Fruit fly (Drosophila melanogaster) whole organism, embryonic: ENCODE data around the gene CG34176.

Experiments used
- Atf3 ChIP-seq: fragments of 200-800 bp; sonication (Bioruptor generic); optimal IDR thresholded peaks from 3 replicates; lab custom pipeline; 2016; ENCODE audit warnings: missing biosample characterization, missing genetic modification characterization
- B-H1 ChIP-seq: fragments of 200-800 bp; sonication (Bioruptor generic); IDR thresholded peaks from 3 replicates; pipeline ENCODE4 v1.3.6; 2022; ENCODE audit warnings: missing biosample characterization, missing genetic modification characterization
- CG10147 ChIP-seq: fragments of 200-800 bp; sonication (Bioruptor generic); optimal IDR thresholded peaks from 2 replicates; lab custom pipeline; 2019; ENCODE audit warnings: missing biosample characterization, mild to moderate bottlenecking, missing genetic modification characterization, moderate library complexity
- CG10543 ChIP-seq: fragments of 200-800 bp; sonication (Bioruptor generic); optimal IDR thresholded peaks from 3 replicates; lab custom pipeline; 2017; ENCODE audit warnings: missing biosample characterization, mild to moderate bottlenecking, missing genetic modification characterization, moderate library complexity
- CG13123 ChIP-seq: fragments of 200-800 bp; sonication (Bioruptor generic); optimal IDR thresholded peaks from 2 replicates; lab custom pipeline; 2016; ENCODE audit warnings: missing biosample characterization, missing genetic modification characterization
- CG14014 ChIP-seq: fragments of 200-800 bp; sonication (Bioruptor generic); IDR thresholded peaks from 2 replicates; pipeline ENCODE4 v1.3.6; 2022; ENCODE audit warnings: missing biosample characterization, missing genetic modification characterization
- CG14441 ChIP-seq: fragments of 200-800 bp; sonication (Bioruptor generic); IDR thresholded peaks from 2 replicates; pipeline ENCODE4 v1.3.6; 2022; ENCODE audit warnings: missing biosample characterization, missing genetic modification characterization
- CG15269 ChIP-seq: fragments of 200-800 bp; sonication (Bioruptor generic); optimal IDR thresholded peaks from 2 replicates; lab custom pipeline; 2018; ENCODE audit warnings: missing biosample characterization, mild to moderate bottlenecking, missing genetic modification characterization, moderate library complexity
- CG1529 ChIP-seq: fragments of 200-800 bp; sonication (Bioruptor generic); optimal IDR thresholded peaks from 3 replicates; lab custom pipeline; 2018; ENCODE audit warnings: missing biosample characterization, missing genetic modification characterization
- CG1602 ChIP-seq: fragments of 200-800 bp; sonication (Bioruptor generic); optimal IDR thresholded peaks from 3 replicates; lab custom pipeline; 2016; ENCODE audit warnings: missing biosample characterization, missing genetic modification characterization
- CG1647 ChIP-seq: fragments of 200-800 bp; sonication (Bioruptor generic); optimal IDR thresholded peaks from 3 replicates; lab custom pipeline; 2016; ENCODE audit warnings: missing biosample characterization, missing genetic modification characterization
- CG17385 ChIP-seq: fragments of 200-800 bp; sonication (Bioruptor generic); optimal IDR thresholded peaks from 3 replicates; lab custom pipeline; 2018; ENCODE audit warnings: missing biosample characterization, mild to moderate bottlenecking, missing genetic modification characterization
- CG2889 ChIP-seq: fragments of 200-800 bp; sonication (Bioruptor generic); IDR thresholded peaks from 3 replicates; pipeline ENCODE4 v1.3.6; 2022; ENCODE audit warnings: missing biosample characterization, missing genetic modification characterization
- CG30020 ChIP-seq: fragments of 200-800 bp; optimal IDR thresholded peaks from 2 replicates; lab custom pipeline; 2019; ENCODE audit warnings: missing biosample characterization, mild to moderate bottlenecking, missing genetic modification characterization, moderate library complexity
- CG3407 ChIP-seq: fragments of 200-800 bp; sonication (Bioruptor generic); optimal IDR thresholded peaks from 2 replicates; lab custom pipeline; 2018; ENCODE audit warnings: missing biosample characterization, mild to moderate bottlenecking, missing genetic modification characterization
- CG34422 ChIP-seq: fragments of 200-800 bp; sonication (Bioruptor generic); IDR thresholded peaks from 3 replicates; pipeline ENCODE4 v1.3.6; 2022; ENCODE audit warnings: missing biosample characterization, missing genetic modification characterization
- CG4282 ChIP-seq: fragments of 200-800 bp; sonication (Bioruptor generic); optimal IDR thresholded peaks from 2 replicates; lab custom pipeline; 2016; ENCODE audit warnings: missing biosample characterization, missing genetic modification characterization
- CG4707 ChIP-seq: fragments of 200-800 bp; sonication (Bioruptor generic); optimal IDR thresholded peaks from 2 replicates; lab custom pipeline; 2018; ENCODE audit warnings: missing biosample characterization, mild to moderate bottlenecking, missing genetic modification characterization, moderate library complexity
- CG7839 ChIP-seq: fragments of 200-800 bp; sonication (Bioruptor generic); optimal IDR thresholded peaks from 3 replicates; lab custom pipeline; 2018; ENCODE audit warnings: missing biosample characterization, mild to moderate bottlenecking, missing genetic modification characterization, moderate library complexity
- CG8281 ChIP-seq: fragments of 200-800 bp; sonication (Bioruptor generic); optimal IDR thresholded peaks from 2 replicates; lab custom pipeline; 2018; ENCODE audit warnings: missing biosample characterization, mild to moderate bottlenecking, missing genetic modification characterization, moderate library complexity
- CG8924 ChIP-seq: fragments of 200-800 bp; optimal IDR thresholded peaks from 3 replicates; lab custom pipeline; 2019; ENCODE audit warnings: missing biosample characterization, mild to moderate bottlenecking, missing genetic modification characterization, moderate library complexity
- CoRest ChIP-seq: fragments of 200-800 bp; sonication (Bioruptor generic); optimal IDR thresholded peaks from 3 replicates; lab custom pipeline; 2018; ENCODE audit warnings: missing biosample characterization, mild to moderate bottlenecking, missing genetic modification characterization, moderate library complexity
- D19B ChIP-seq: fragments of 200-800 bp; sonication (Bioruptor generic); optimal IDR thresholded peaks from 2 replicates; lab custom pipeline; 2017; ENCODE audit warnings: missing biosample characterization, mild to moderate bottlenecking, missing genetic modification characterization
- Dad ChIP-seq: fragments of 200-800 bp; sonication (Bioruptor generic); optimal IDR thresholded peaks from 3 replicates; lab custom pipeline; 2016; ENCODE audit warnings: missing biosample characterization, missing genetic modification characterization
- Eip74EF ChIP-seq, 2 experiments: fragments of 200-800 bp in 1 of 2; fragments of >200 bp in 1 of 2; sonication (Bioruptor generic) in 1 of 2; optimal IDR thresholded peaks; 2 replicates each; lab custom pipeline; 2017 to 2019; ENCODE audit warnings: missing biosample characterization in 2 of 2, missing genetic modification characterization in 2 of 2, mild to moderate bottlenecking in 1 of 2, moderate library complexity in 1 of 2
- Fer1 ChIP-seq: fragments of 200-800 bp; sonication (Bioruptor generic); optimal IDR thresholded peaks from 2 replicates; lab custom pipeline; 2017; ENCODE audit warnings: missing biosample characterization, mild to moderate bottlenecking, missing genetic modification characterization
- Fer2 ChIP-seq: fragments of 200-800 bp; sonication (Bioruptor generic); optimal IDR thresholded peaks from 2 replicates; lab custom pipeline; 2018; ENCODE audit warnings: missing biosample characterization, mild to moderate bottlenecking, missing genetic modification characterization, moderate library complexity
- Lpt ChIP-seq: fragments of >200 bp; optimal IDR thresholded peaks from 2 replicates; lab custom pipeline; 2018; ENCODE audit warnings: missing biosample characterization, missing genetic modification characterization
- MTF-1 ChIP-seq: fragments of 200-800 bp; sonication (Bioruptor generic); optimal IDR thresholded peaks from 2 replicates; lab custom pipeline; 2018; ENCODE audit warnings: missing biosample characterization, mild to moderate bottlenecking, missing genetic modification characterization, borderline replicate concordance
- Max ChIP-seq: fragments of 200-800 bp; sonication (Bioruptor generic); optimal IDR thresholded peaks from 2 replicates; lab custom pipeline; 2016; ENCODE audit warnings: missing biosample characterization, mild to moderate bottlenecking, missing genetic modification characterization
- Sox100B ChIP-seq: fragments of 200-800 bp; sonication (Bioruptor generic); optimal IDR thresholded peaks from 3 replicates; lab custom pipeline; 2018; ENCODE audit warnings: missing biosample characterization, mild to moderate bottlenecking, missing genetic modification characterization
- Sox102F ChIP-seq: fragments of 200-800 bp; sonication (Bioruptor generic); optimal IDR thresholded peaks from 2 replicates; lab custom pipeline; 2018; ENCODE audit warnings: missing biosample characterization, mild to moderate bottlenecking, missing genetic modification characterization, moderate library complexity
- croc ChIP-seq: fragments of 200-800 bp; sonication (Bioruptor generic); conservative IDR thresholded peaks from 3 replicates; pipeline ENCODE4 v1.3.6; 2022; ENCODE audit warnings: missing biosample characterization, missing genetic modification characterization
- dan ChIP-seq: fragments of 200-800 bp; sonication (Bioruptor generic); IDR thresholded peaks from 2 replicates; pipeline ENCODE4 v1.3.6; 2022; ENCODE audit warnings: missing biosample characterization, missing genetic modification characterization
- dmrt11E ChIP-seq: fragments of 200-800 bp; sonication (Bioruptor generic); optimal IDR thresholded peaks from 3 replicates; lab custom pipeline; 2018; ENCODE audit warnings: missing biosample characterization, mild to moderate bottlenecking, missing genetic modification characterization, moderate library complexity
- dmrt99B ChIP-seq: fragments of 200-800 bp; sonication (Bioruptor generic); optimal IDR thresholded peaks from 2 replicates; lab custom pipeline; 2018; ENCODE audit warnings: missing biosample characterization, mild to moderate bottlenecking, missing genetic modification characterization, moderate library complexity
- emc ChIP-seq: fragments of 200-800 bp; sonication (Bioruptor generic); optimal IDR thresholded peaks from 2 replicates; lab custom pipeline; 2016; ENCODE audit warnings: missing biosample characterization, missing genetic modification characterization
- gem ChIP-seq: fragments of 200-800 bp; sonication (Bioruptor generic); optimal IDR thresholded peaks from 2 replicates; lab custom pipeline; 2019; ENCODE audit warnings: missing biosample characterization, mild to moderate bottlenecking, missing genetic modification characterization, moderate library complexity
- nerfin-2 ChIP-seq: fragments of 200-800 bp; sonication (Bioruptor generic); IDR thresholded peaks from 2 replicates; pipeline ENCODE4 v1.3.6; 2022; ENCODE audit warnings: missing biosample characterization, missing genetic modification characterization; ENCODE audit not compliant: partially characterized antibody
- nom ChIP-seq: fragments of 200-800 bp; sonication (Bioruptor generic); optimal IDR thresholded peaks from 2 replicates; lab custom pipeline; 2017; ENCODE audit warnings: missing biosample characterization, missing genetic modification characterization, mild to moderate bottlenecking, moderate library complexity, missing genetic modification reagents
- pho ChIP-seq: fragments of 200-800 bp; sonication (Bioruptor generic); optimal IDR thresholded peaks from 2 replicates; lab custom pipeline; 2016; ENCODE audit warnings: missing biosample characterization, missing genetic modification characterization
- psq ChIP-seq: fragments of 200-800 bp; sonication (Bioruptor generic); optimal IDR thresholded peaks from 2 replicates; lab custom pipeline; 2017; ENCODE audit warnings: missing biosample characterization, missing genetic modification characterization
- run ChIP-seq: fragments of 200-800 bp; sonication (Bioruptor generic); optimal IDR thresholded peaks from 3 replicates; lab custom pipeline; 2018; ENCODE audit warnings: missing biosample characterization, mild to moderate bottlenecking, missing genetic modification characterization
- sens ChIP-seq: fragments of 200-800 bp; sonication (Bioruptor generic); peaks from one replicate; lab custom pipeline; 2016; ENCODE audit warnings: missing biosample characterization, missing genetic modification characterization
- sob ChIP-seq: fragments of 200-800 bp; sonication (Bioruptor generic); IDR thresholded peaks from 2 replicates; pipeline ENCODE4 v1.3.6; 2022; ENCODE audit warnings: missing biosample characterization, missing genetic modification characterization
- sqz ChIP-seq: fragments of 200-800 bp; sonication (Bioruptor generic); optimal IDR thresholded peaks from 3 replicates; lab custom pipeline; 2018; ENCODE audit warnings: missing biosample characterization, mild to moderate bottlenecking, missing genetic modification characterization
- trem ChIP-seq: fragments of 200-800 bp; optimal IDR thresholded peaks from 3 replicates; lab custom pipeline; 2019; ENCODE audit warnings: missing biosample characterization, mild to moderate bottlenecking, missing genetic modification characterization, moderate library complexity
- trh ChIP-seq: fragments of 200-800 bp; sonication (Bioruptor generic); optimal IDR thresholded peaks from 2 replicates; lab custom pipeline; 2016; ENCODE audit warnings: missing biosample characterization, missing genetic modification characterization
- unc-4 ChIP-seq: fragments of 200-800 bp; sonication (Bioruptor generic); IDR thresholded peaks from 2 replicates; pipeline ENCODE4 v1.3.6; 2022; ENCODE audit warnings: missing biosample characterization, missing genetic modification characterization; ENCODE audit not compliant: partially characterized antibody
- wdn ChIP-seq: fragments of 200-800 bp; sonication (Bioruptor generic); IDR thresholded peaks from 2 replicates; pipeline ENCODE4 v1.3.6; 2022; ENCODE audit warnings: missing biosample characterization, missing genetic modification characterization
- zen2 ChIP-seq: fragments of 200-800 bp; sonication (Bioruptor generic); IDR thresholded peaks from 3 replicates; pipeline ENCODE4 v1.3.6; 2022; ENCODE audit warnings: missing biosample characterization, missing genetic modification characterization; ENCODE audit not compliant: partially characterized antibody

Gene CG34176

DNA sequence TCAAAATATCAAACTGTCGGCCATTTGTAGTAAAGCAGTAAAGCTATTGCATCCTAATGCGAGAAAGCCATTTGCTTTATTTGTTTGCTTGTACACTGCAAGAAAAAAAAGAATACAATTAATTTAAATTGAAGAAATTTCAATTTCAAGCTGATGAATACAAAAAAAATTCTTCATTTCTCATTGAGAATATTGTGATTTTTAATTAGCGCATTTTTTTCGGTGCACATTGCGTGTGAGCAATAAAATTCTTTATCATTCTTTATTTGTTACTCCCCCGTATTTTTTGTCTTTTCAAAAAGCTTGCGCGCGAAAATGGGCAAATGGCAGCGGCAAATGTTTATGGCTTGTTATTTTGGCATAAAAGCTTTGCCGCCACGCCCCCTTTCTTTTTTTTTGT lies 8.2 kb downstream of the CG34176 start (continued):
- peak; percentile 78 for TF ChIP-seq sens
- no peak for TF ChIP-seq CG2889
- TF ChIP-seq Sox102F (GFP tag; lab: Kevin White, UChicago) = peak; percentile 45
- no peak for TF ChIP-seq CG1529
- no peak for TF ChIP-seq CG14014
- TF ChIP-seq zen2 (GFP tag; lab: Robert Waterston, UW) = no peak
- no peak for TF ChIP-seq Sox100B
- TF ChIP-seq CG10147 = no peak
- TF ChIP-seq CG4282 (GFP tag; lab: Kevin White, UChicago) = no peak
- TF ChIP-seq CG17385 = no peak
- no peak for TF ChIP-seq MTF-1 (GFP tag; lab: Kevin White, UChicago)
- no peak for TF ChIP-seq CG30020 (tag; lab: Kevin White, UChicago)
- TF ChIP-seq wdn (GFP tag; lab: Robert Waterston, UW) = no peak
- peak; percentile 51 for TF ChIP-seq gem (tag; lab: Kevin White, UChicago)
- TF ChIP-seq psq (GFP tag; lab: Kevin White, UChicago) = no peak
- TF ChIP-seq Max = no peak
- TF ChIP-seq nom (GFP tag; lab: Kevin White, UChicago) = no peak
- no peak for TF ChIP-seq pho (GFP tag; lab: Kevin White, UChicago)
- TF ChIP-seq CG1602 (GFP tag; lab: Kevin White, UChicago) = no peak
- TF ChIP-seq dmrt99B (tag; lab: Kevin White, UChicago) = peak; percentile 33
- peak; percentile 23 for TF ChIP-seq CoRest
- no peak for TF ChIP-seq CG10543 (GFP tag; lab: Kevin White, UChicago)
- TF ChIP-seq CG3407 (GFP tag; lab: Kevin White, UChicago) = no peak
- no peak for TF ChIP-seq Lpt
- no peak for TF ChIP-seq dan
- no peak for TF ChIP-seq dmrt11E
- TF ChIP-seq croc (GFP tag; lab: Robert Waterston, UW) = no peak
- peak; percentile 13 for TF ChIP-seq CG15269
- TF ChIP-seq trem (tag; lab: Kevin White, UChicago) = no peak
- TF ChIP-seq Dad = no peak
- peak; percentile 41 for TF ChIP-seq CG7839 (tag; lab: Kevin White, UChicago)
- TF ChIP-seq B-H1 (GFP tag; lab: Robert Waterston, UW) = peak; percentile 21; the same call in 1 of the 3 replicates
- TF ChIP-seq sob (GFP tag; lab: Robert Waterston, UW) = no peak
- TF ChIP-seq sqz (GFP tag; lab: Kevin White, UChicago) = no peak
- TF ChIP-seq CG8281 = no peak
- TF ChIP-seq CG34422 (GFP tag; lab: Robert Waterston, UW) = 0 out of 3 replicates have a peak, but pooled peaks have one; percentile 12
- TF ChIP-seq CG8924 = no peak
- TF ChIP-seq CG14441 (GFP tag; lab: Robert Waterston, UW) = no peak
- no peak for TF ChIP-seq trh (GFP tag; lab: Kevin White, UChicago)
- no peak for TF ChIP-seq Fer1 (GFP tag; lab: Kevin White, UChicago)
- TF ChIP-seq Eip74EF (GFP tag; optimal IDR thresholded peaks at IDR 0.05; lab: Kevin White, UChicago) = no peak
- TF ChIP-seq CG13123 (GFP tag; lab: Kevin White, UChicago) = no peak
- TF ChIP-seq CG4707 (GFP tag; lab: Kevin White, UChicago) = no peak
- no peak for TF ChIP-seq run (tag; lab: Kevin White, UChicago)
- no peak for TF ChIP-seq Fer2 (tag; lab: Kevin White, UChicago)
- TF ChIP-seq unc-4 (GFP tag; lab: Robert Waterston, UW) = no peak
- no peak for TF ChIP-seq D19B (GFP tag; lab: Kevin White, UChicago)
- no peak for TF ChIP-seq emc (GFP tag; lab: Kevin White, UChicago)
- TF ChIP-seq CG1647 = no peak
- TF ChIP-seq Atf3 = no peak
- no peak for TF ChIP-seq nerfin-2 (GFP tag; lab: Robert Waterston, UW)
